Worm (Caenorhabditis elegans): Measurements from ENCODE around the gene F42C5.6.

- no peak for TF ChIP-seq unc-39 (tag; optimal IDR thresholded peaks at IDR 0.05)
- no peak for TF ChIP-seq drap-1 (GFP tag; optimal IDR thresholded peaks at IDR 0.05)
Observed at ce11 chrIV:7291066-7291465, 17.8 kb downstream of the F42C5.6 start.

Data from whole organism, mixed stage, embryonic.